Fruit fly (Drosophila melanogaster) whole organism: ENCODE measurements around the gene sphe.

Experiments used
- CG8478 ChIP-seq: fragments of >200 bp; optimal IDR thresholded peaks from 2 replicates; lab custom pipeline; 2018; ENCODE audit warnings: inconsistent platforms
- Dll ChIP-seq: fragments of >200 bp; optimal IDR thresholded peaks from 2 replicates; lab custom pipeline; 2017
- EcR ChIP-seq, 2 experiments: fragments of >200 bp; optimal IDR thresholded peaks; 2 replicates each; lab custom pipeline; 2017; ENCODE audit warnings: missing biosample characterization in 2 of 2, missing genetic modification characterization in 2 of 2, missing genetic modification reagents in 2 of 2
- pan ChIP-seq: fragments of >200 bp; optimal IDR thresholded peaks from 2 replicates; lab custom pipeline; 2017
- psq ChIP-seq: fragments of >200 bp; optimal IDR thresholded peaks from 2 replicates; lab custom pipeline; 2017
- usp ChIP-seq: fragments of >200 bp; optimal IDR thresholded peaks from 2 replicates; lab custom pipeline; 2017; ENCODE audit warnings: missing biosample characterization, missing genetic modification characterization, mixed read lengths

dm6 chrX:16692325-16692724 is 9.4 kb downstream of the sphe start:
- TF ChIP-seq usp (GFP tag; lab: Kevin White, UChicago) (no peak), psq (lab: Kevin White, UChicago) (no peak), CG8478 (lab: Kevin White, UChicago) (no peak), EcR (GFP tag; optimal IDR thresholded peaks at IDR 0.05; lab: Kevin White, UChicago) (no peak), Dll (lab: Kevin White, UChicago) (no peak), pan (lab: Kevin White, UChicago) (no peak)
